Worm (Caenorhabditis elegans): ENCODE data around the gene rps-5.

Gene rps-5

DNA sequence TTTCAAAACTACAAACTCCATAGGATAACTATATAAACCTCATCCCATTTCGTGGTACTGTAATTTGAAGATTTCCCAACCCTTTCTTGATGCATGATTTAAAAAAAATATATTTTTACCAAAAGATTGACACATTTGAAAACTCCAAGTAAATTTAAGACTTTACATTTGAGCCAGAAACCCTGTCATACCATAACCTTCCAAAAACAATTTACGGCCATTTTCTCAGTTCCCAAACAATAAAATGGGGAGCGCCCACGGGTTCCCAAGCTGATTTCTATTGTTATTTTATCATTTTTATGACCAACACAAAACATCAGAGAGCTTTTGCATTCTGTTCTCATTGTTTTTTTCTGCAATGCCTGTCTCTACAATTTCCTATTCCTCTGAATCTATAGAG is 1.8 kb upstream of the rps-5 start, which contains the start of gene clc-9:
TSS of gene clc-9 (plus strand) at position 301 of the 400 bp plus-strand sequence.
- TF ChIP-seq lir-1 (GFP tag; conservative IDR thresholded peaks at IDR 0.05) (no peak), tbp1 (GFP tag; optimal IDR thresholded peaks at IDR 0.05) (no peak), ztf-6 (GFP tag; IDR thresholded peaks at IDR 0.05) (no peak)

DNA sequence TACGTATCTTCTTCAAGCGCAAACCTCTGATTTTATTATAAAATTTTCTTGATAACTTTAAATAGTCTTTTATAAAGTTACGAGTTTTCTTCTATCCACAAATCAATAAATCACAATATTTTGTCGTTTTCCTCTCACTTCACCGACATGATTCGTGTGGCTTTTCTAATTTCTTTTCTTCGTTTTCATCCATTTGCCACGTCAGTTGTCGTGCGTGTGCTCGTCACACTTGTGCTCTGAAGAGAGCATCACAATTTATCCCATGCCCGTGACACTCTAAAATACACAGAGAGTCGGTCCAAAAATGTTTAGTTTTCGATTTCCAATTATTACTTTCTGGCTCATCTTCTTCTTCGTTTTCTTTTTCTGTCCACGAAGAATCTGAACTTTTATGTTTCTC is 1.1 kb upstream of the rps-5 start:
- TF ChIP-seq K12H6.12 (tag; optimal IDR thresholded peaks at IDR 0.05) (no peak), F52B5.7 (tag; optimal IDR thresholded peaks at IDR 0.05) (no peak), rec-8 (tag; optimal IDR thresholded peaks at IDR 0.05) (no peak), lsl-1 (GFP tag; optimal IDR thresholded peaks at IDR 0.05) (no peak), tbx-9 (tag; optimal IDR thresholded peaks at IDR 0.05; ENCODE audit: borderline replicate concordance) (no peak), nhr-179 (tag; optimal IDR thresholded peaks at IDR 0.05) (no peak), ztf-18 (tag; optimal IDR thresholded peaks at IDR 0.05) (no peak), C06A6.2 (GFP tag; conservative IDR thresholded peaks at IDR 0.05) (no peak), F37B4.10 (GFP tag; IDR thresholded peaks at IDR 0.05) (no peak), lir-1 (GFP tag; conservative IDR thresholded peaks at IDR 0.05) (no peak), tlf-1 (GFP tag; optimal IDR thresholded peaks at IDR 0.05) (no peak), nfya-1 (tag; optimal IDR thresholded peaks at IDR 0.05; ENCODE audit: borderline replicate concordance, insufficient read depth) (no peak), nhr-90 (tag; optimal IDR thresholded peaks at IDR 0.05) (no peak), egl-18 (GFP tag; IDR thresholded peaks at IDR 0.05) (no peak)

DNA sequence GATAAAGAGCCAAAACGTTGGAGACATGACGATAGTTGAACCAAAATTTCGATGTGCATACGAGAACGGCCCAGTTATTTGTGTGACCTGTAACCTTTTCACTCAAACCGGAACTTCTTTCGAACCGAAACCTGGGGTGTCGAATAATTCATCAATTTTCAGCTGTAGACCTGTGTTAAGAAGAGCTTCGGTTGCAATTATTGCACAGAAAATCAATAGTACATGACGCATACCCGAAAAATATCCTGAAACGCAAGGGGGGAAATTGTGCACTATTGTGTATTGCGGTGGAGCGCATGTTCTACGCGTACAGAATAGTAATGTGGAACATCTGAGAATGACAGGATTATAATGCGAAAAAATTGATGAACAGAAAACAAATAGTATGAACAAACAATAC is 1.1 kb downstream of the rps-5 start, which contains the start of gene pigk-1:
TSS of gene pigk-1 (minus strand) at position 248 of the 400 bp plus-strand sequence.
- TF ChIP-seq F55B11.4 (tag; optimal IDR thresholded peaks at IDR 0.05; ENCODE audit: borderline replicate concordance, insufficient read depth): no peak
- peak; percentile 38; the same call in 1 of the 2 replicates for TF ChIP-seq D2030.7 (GFP tag; IDR thresholded peaks at IDR 0.05)
- no peak for TF ChIP-seq mel-28 (tag; optimal IDR thresholded peaks at IDR 0.05; ENCODE audit: borderline replicate concordance)
- TF ChIP-seq bed-1 (GFP tag; IDR thresholded peaks at IDR 0.05): peak; percentile 69; the same call in 1 of the 2 replicates
- TF ChIP-seq B0261.1 (tag; optimal IDR thresholded peaks at IDR 0.05): no peak
- TF ChIP-seq lin-40 (tag; optimal IDR thresholded peaks at IDR 0.05): no peak
- TF ChIP-seq let-607 (tag; optimal IDR thresholded peaks at IDR 0.05): no peak
- peak; percentile 56 for TF ChIP-seq lin-54 (GFP tag; optimal IDR thresholded peaks at IDR 0.05)
- peak; percentile 48; the same call in 1 of the 2 replicates for TF ChIP-seq mcd-1 (GFP tag; IDR thresholded peaks at IDR 0.05)
- no peak for TF ChIP-seq lin-26 (GFP tag; IDR thresholded peaks at IDR 0.05)
- peak; percentile 83 for TF ChIP-seq F39B2.1 (GFP tag; IDR thresholded peaks at IDR 0.05)
- TF ChIP-seq attf-6 (GFP tag; IDR thresholded peaks at IDR 0.05): peak; percentile 76
- TF ChIP-seq egl-44 (GFP tag; IDR thresholded peaks at IDR 0.05): no peak
- TF ChIP-seq hmg-1.2 (GFP tag; IDR thresholded peaks at IDR 0.05): peak; percentile 37; the same call in 1 of the 2 replicates
- TF ChIP-seq athp-1 (tag; optimal IDR thresholded peaks at IDR 0.05): peak; percentile 28
- TF ChIP-seq tbp1 (GFP tag; optimal IDR thresholded peaks at IDR 0.05): peak; percentile 50
- no peak for TF ChIP-seq nhr-80 (tag; optimal IDR thresholded peaks at IDR 0.05)
- no peak for TF ChIP-seq dpl-1 (GFP tag; optimal IDR thresholded peaks at IDR 0.05)
- no peak for TF ChIP-seq dpff-1 (tag; optimal IDR thresholded peaks at IDR 0.05)
- no peak for TF ChIP-seq lsy-27 (tag; optimal IDR thresholded peaks at IDR 0.05; ENCODE audit: borderline replicate concordance, insufficient read depth)
- TF ChIP-seq sea-2 (GFP tag; IDR thresholded peaks at IDR 0.05): no peak
- TF ChIP-seq snpc-4 (GFP tag; optimal IDR thresholded peaks at IDR 0.05): no peak
- peak in 2 of 4 experiments; percentile 10 to 41 for TF ChIP-seq snpc-4 (tag; optimal IDR thresholded peaks at IDR 0.05)
- no peak for TF ChIP-seq lag-1 (GFP tag; IDR thresholded peaks at IDR 0.05)
- no peak for TF ChIP-seq ztf-25 (GFP tag; IDR thresholded peaks at IDR 0.05)
- no peak for TF ChIP-seq ztf-26 (tag; optimal IDR thresholded peaks at IDR 0.05)
- TF ChIP-seq ceh-27 (GFP tag; optimal IDR thresholded peaks at IDR 0.05): peak; percentile 2
- no peak for TF ChIP-seq attf-3 (GFP tag; conservative IDR thresholded peaks at IDR 0.05)
- TF ChIP-seq hlh-26 (GFP tag; conservative IDR thresholded peaks at IDR 0.05): no peak
- TF ChIP-seq gei-17 (GFP tag; optimal IDR thresholded peaks at IDR 0.05): no peak
- no peak for TF ChIP-seq hlh-12 (tag; optimal IDR thresholded peaks at IDR 0.05)

Measured in whole organism, young adult.